Worm (Caenorhabditis elegans) whole organism, young adult: Measurements from ENCODE around the gene srz-105.

Source experiments
- F10E7.11 ChIP-seq: sonication (generic microtip); optimal IDR thresholded peaks from 2 replicates; lab custom pipeline; 2017; ENCODE audit warnings: mild to moderate bottlenecking, missing genetic modification characterization, moderate library complexity, missing compliant biosample characterization
- F33H1.4 ChIP-seq: fragments of 200-800 bp; sonication (Bioruptor generic); IDR thresholded peaks from 2 replicates; pipeline ENCODE4 v1.3.6; 2022; ENCODE audit warnings: missing genetic modification reagents, missing genetic modification characterization, missing compliant biosample characterization
- F37B4.10 ChIP-seq: fragments of 200-800 bp; sonication (Bioruptor generic); IDR thresholded peaks from 2 replicates; pipeline ENCODE4 v1.3.6; 2022; ENCODE audit warnings: missing genetic modification characterization, missing compliant biosample characterization
- F57C9.4 ChIP-seq: sonication (generic microtip); optimal IDR thresholded peaks from 2 replicates; lab custom pipeline; 2017; ENCODE audit warnings: mild to moderate bottlenecking, missing genetic modification characterization, missing compliant biosample characterization
- K12H6.12 ChIP-seq: fragments of 200-800 bp; sonication (Bioruptor generic); optimal IDR thresholded peaks from 2 replicates; lab custom pipeline; 2018; ENCODE audit warnings: mild to moderate bottlenecking, missing genetic modification characterization, missing compliant biosample characterization
- Y95B8A.8 ChIP-seq: fragments of 200-800 bp; sonication (Bioruptor generic); IDR thresholded peaks from 2 replicates; pipeline ENCODE4 v1.3.6; 2022; ENCODE audit warnings: missing genetic modification reagents, missing genetic modification characterization, missing compliant biosample characterization
- aptf-2 ChIP-seq: fragments of 200-800 bp; sonication (Bioruptor generic); conservative IDR thresholded peaks from 2 replicates; pipeline ENCODE4 v1.3.6; 2022; ENCODE audit warnings: missing genetic modification reagents, missing genetic modification characterization, missing compliant biosample characterization
- athp-1 ChIP-seq: sonication (generic microtip); optimal IDR thresholded peaks from 2 replicates; lab custom pipeline; 2017; ENCODE audit warnings: mild to moderate bottlenecking, missing genetic modification characterization, missing compliant biosample characterization
- bed-1 ChIP-seq: fragments of 200-800 bp; sonication (Bioruptor generic); IDR thresholded peaks from 2 replicates; pipeline ENCODE4 v1.3.6; 2022; ENCODE audit warnings: missing genetic modification reagents, missing genetic modification characterization, missing compliant biosample characterization
- bed-2 ChIP-seq: fragments of 200-800 bp; sonication (Bioruptor generic); IDR thresholded peaks from 2 replicates; pipeline ENCODE4 v1.3.6; 2022; ENCODE audit warnings: missing genetic modification reagents, missing genetic modification characterization, missing compliant biosample characterization
- ceh-79 ChIP-seq: sonication (generic microtip); optimal IDR thresholded peaks from 2 replicates; lab custom pipeline; 2017; ENCODE audit warnings: mild to moderate bottlenecking, missing genetic modification characterization, missing compliant biosample characterization
- ceh-91 ChIP-seq: fragments of 200-800 bp; sonication (Bioruptor generic); IDR thresholded peaks from 2 replicates; pipeline ENCODE4 v1.3.6; 2022; ENCODE audit warnings: missing genetic modification reagents, missing genetic modification characterization, missing compliant biosample characterization
- egl-18 ChIP-seq: fragments of 200-800 bp; sonication (Bioruptor generic); IDR thresholded peaks from 2 replicates; pipeline ENCODE4 v1.3.6; 2022; ENCODE audit warnings: missing genetic modification reagents, missing genetic modification characterization, missing compliant biosample characterization
- hlh-26 ChIP-seq: fragments of 200-800 bp; sonication (Bioruptor generic); conservative IDR thresholded peaks from 2 replicates; pipeline ENCODE4 v1.3.6; 2022; ENCODE audit warnings: missing genetic modification reagents, missing genetic modification characterization, missing compliant biosample characterization
- hrde-1 ChIP-seq: sonication (generic microtip); optimal IDR thresholded peaks from 2 replicates; lab custom pipeline; 2016; ENCODE audit warnings: missing genetic modification characterization, mild to moderate bottlenecking, missing compliant biosample characterization, moderate library complexity, missing genotype, missing genetic modification reagents, borderline replicate concordance
- hsf-1 ChIP-seq: fragments of 200-800 bp; sonication (Bioruptor generic); IDR thresholded peaks from 2 replicates; pipeline ENCODE4 v1.3.6; 2022; ENCODE audit warnings: missing genetic modification reagents, missing genetic modification characterization, missing compliant biosample characterization
- madf-10 ChIP-seq: sonication (generic microtip); optimal IDR thresholded peaks from 2 replicates; lab custom pipeline; 2016; ENCODE audit warnings: mild to moderate bottlenecking, missing genetic modification characterization, missing compliant biosample characterization
- nhr-179 ChIP-seq: sonication (generic microtip); optimal IDR thresholded peaks from 2 replicates; lab custom pipeline; 2016; ENCODE audit warnings: mild to moderate bottlenecking, missing genetic modification characterization, missing compliant biosample characterization
- nhr-90 ChIP-seq: sonication (generic microtip); optimal IDR thresholded peaks from 2 replicates; lab custom pipeline; 2016; ENCODE audit warnings: missing genotype, mild to moderate bottlenecking, missing genetic modification characterization, missing compliant biosample characterization
- rcor-1 ChIP-seq: fragments of 200-800 bp; sonication (Bioruptor generic); IDR thresholded peaks from 2 replicates; pipeline ENCODE4 v1.3.6; 2022; ENCODE audit warnings: missing genetic modification reagents, missing genetic modification characterization, missing compliant biosample characterization
- snpc-3.4 ChIP-seq: sonication (generic microtip); optimal IDR thresholded peaks from 2 replicates; lab custom pipeline; 2017; ENCODE audit warnings: missing genetic modification characterization, mild to moderate bottlenecking, missing compliant biosample characterization, antibody characterized with exemption, moderate library complexity, missing genotype, missing genetic modification reagents
- tlf-1 ChIP-seq: fragments of 200-800 bp; sonication (Bioruptor generic); optimal IDR thresholded peaks from 2 replicates; lab custom pipeline; 2018; ENCODE audit warnings: mild to moderate bottlenecking, missing genetic modification characterization, missing compliant biosample characterization
- ztf-28 ChIP-seq: fragments of 200-800 bp; sonication (Bioruptor generic); IDR thresholded peaks from 2 replicates; pipeline ENCODE4 v1.3.6; 2022; ENCODE audit warnings: missing genetic modification reagents, missing genetic modification characterization, missing compliant biosample characterization

The srz-105 gene

ce11 chrIV:16350690-16351089, 26.0 kb downstream of the srz-105 start, which contains the start of gene C35D6.4:
TSS of gene C35D6.4 (plus strand) at chrIV:16350990.
- TF ChIP-seq F57C9.4 (tag; lab: Kevin White, UChicago) = no peak
- no peak for TF ChIP-seq bed-2 (GFP tag; lab: Robert Waterston, UW)
- TF ChIP-seq F10E7.11 = no peak
- no peak for TF ChIP-seq egl-18 (GFP tag; lab: Robert Waterston, UW)
- TF ChIP-seq madf-10 (tag; lab: Kevin White, UChicago) = no peak
- TF ChIP-seq hlh-26 (GFP tag; lab: Robert Waterston, UW) = no peak
- no peak for TF ChIP-seq ztf-28 (GFP tag; lab: Robert Waterston, UW)
- TF ChIP-seq hsf-1 = no peak
- no peak for TF ChIP-seq snpc-3.4 (tag; lab: Kevin White, UChicago)
- no peak for TF ChIP-seq ceh-91 (GFP tag; lab: Robert Waterston, UW)
- TF ChIP-seq nhr-90 (tag; lab: Kevin White, UChicago) = no peak
- no peak for TF ChIP-seq rcor-1 (GFP tag; lab: Robert Waterston, UW)
- TF ChIP-seq bed-1 (GFP tag; lab: Robert Waterston, UW) = no peak
- TF ChIP-seq aptf-2 = no peak

ce11 chrIV:16364581-16364980, 39.9 kb downstream of the srz-105 start:
- TF ChIP-seq hrde-1 (tag; lab: Kevin White, UChicago) (no peak), nhr-90 (tag; lab: Kevin White, UChicago) (no peak), F37B4.10 (GFP tag; lab: Robert Waterston, UW) (no peak), Y95B8A.8 (GFP tag; lab: Robert Waterston, UW) (no peak)

- TF ChIP-seq ceh-79 (no peak), K12H6.12 (tag; lab: Kevin White, UChicago) (no peak), F37B4.10 (GFP tag; lab: Robert Waterston, UW) (no peak), nhr-90 (tag; lab: Kevin White, UChicago) (no peak), nhr-179 (tag; lab: Kevin White, UChicago) (no peak), bed-1 (GFP tag; lab: Robert Waterston, UW) (no peak), athp-1 (no peak), snpc-3.4 (tag; lab: Kevin White, UChicago) (no peak), F33H1.4 (no peak), tlf-1 (GFP tag; lab: Kevin White, UChicago) (no peak)
These were observed 45.9 kb downstream of the srz-105 start for ce11 chrIV:16370592-16370991.
